Worm (Caenorhabditis elegans) whole organism, late embryonic: ENCODE measurements around the gene F55E10.1.

Source experiments
- C08G9.2 ChIP-seq: sonication (generic microtip); optimal IDR thresholded peaks from 2 replicates; lab custom pipeline; 2016; ENCODE audit warnings: mild to moderate bottlenecking, missing genetic modification characterization, moderate library complexity, missing compliant biosample characterization
- F13H6.1 ChIP-seq: sonication (generic microtip); optimal IDR thresholded peaks from 2 replicates; lab custom pipeline; 2016; ENCODE audit warnings: missing genetic modification characterization, missing compliant biosample characterization
- K02D7.2 ChIP-seq: sonication (generic microtip); optimal IDR thresholded peaks from 2 replicates; lab custom pipeline; 2017; ENCODE audit warnings: mild to moderate bottlenecking, missing genetic modification characterization, missing compliant biosample characterization
- K09A11.1 ChIP-seq: sonication (generic microtip); optimal IDR thresholded peaks from 2 replicates; lab custom pipeline; 2017; ENCODE audit warnings: antibody characterized with exemption, mild to moderate bottlenecking, missing genetic modification characterization, missing compliant biosample characterization; ENCODE audit not compliant: insufficient read depth
- ahr-1 ChIP-seq: sonication (generic microtip); optimal IDR thresholded peaks from 2 replicates; lab custom pipeline; 2016; ENCODE audit warnings: missing genetic modification characterization, missing compliant biosample characterization
- ama-1 ChIP-seq: fragments of 150-350 bp; optimal IDR thresholded peaks from 2 replicates; lab custom pipeline; 2014
- ceh-18 ChIP-seq: sonication (generic microtip); optimal IDR thresholded peaks from 2 replicates; lab custom pipeline; 2016; ENCODE audit warnings: missing genetic modification characterization, missing compliant biosample characterization
- ceh-19 ChIP-seq: fragments of 200-800 bp; sonication (Bioruptor generic); optimal IDR thresholded peaks from 2 replicates; lab custom pipeline; 2018; ENCODE audit warnings: mild to moderate bottlenecking, missing genetic modification characterization, missing compliant biosample characterization
- ceh-2 ChIP-seq: sonication (generic microtip); optimal IDR thresholded peaks from 2 replicates; lab custom pipeline; 2016; ENCODE audit warnings: missing genotype, missing genetic modification characterization, missing compliant biosample characterization
- ceh-22 ChIP-seq: sonication (generic microtip); optimal IDR thresholded peaks from 2 replicates; lab custom pipeline; 2017; ENCODE audit warnings: missing biosample characterization, missing genetic modification characterization
- ceh-30 ChIP-seq: fragments of 150-350 bp; optimal IDR thresholded peaks from 2 replicates; lab custom pipeline; 2014; ENCODE audit warnings: missing biosample characterization, missing genetic modification characterization
- ceh-31 ChIP-seq: sonication (generic microtip); optimal IDR thresholded peaks from 2 replicates; lab custom pipeline; 2016; ENCODE audit warnings: missing genetic modification characterization, missing compliant biosample characterization
- ceh-34 ChIP-seq: sonication (generic microtip); optimal IDR thresholded peaks from 2 replicates; lab custom pipeline; 2016; ENCODE audit warnings: mild to moderate bottlenecking, missing genetic modification characterization, missing compliant biosample characterization
- ceh-45 ChIP-seq: fragments of 200-800 bp; sonication (Bioruptor generic); IDR thresholded peaks from 2 replicates; pipeline ENCODE4 v1.3.6; 2022; ENCODE audit warnings: missing genetic modification reagents, missing genetic modification characterization, missing compliant biosample characterization
- ceh-6 ChIP-seq: fragments of 200-800 bp; sonication (Bioruptor generic); optimal IDR thresholded peaks from 2 replicates; lab custom pipeline; 2018; ENCODE audit warnings: mild to moderate bottlenecking, missing genetic modification characterization, missing compliant biosample characterization
- che-1 ChIP-seq: sonication (generic microtip); optimal IDR thresholded peaks from 2 replicates; lab custom pipeline; 2016; ENCODE audit warnings: mild to moderate bottlenecking, missing genetic modification characterization, missing compliant biosample characterization
- dmd-4 ChIP-seq: sonication (generic microtip); optimal IDR thresholded peaks from 2 replicates; lab custom pipeline; 2016; ENCODE audit warnings: borderline replicate concordance, missing genetic modification characterization, missing compliant biosample characterization
- dve-1 ChIP-seq: sonication (generic microtip); optimal IDR thresholded peaks from 2 replicates; lab custom pipeline; 2017; ENCODE audit warnings: antibody characterized with exemption, mild to moderate bottlenecking, missing genetic modification characterization, missing compliant biosample characterization
- elt-2 ChIP-seq: sonication (generic microtip); optimal IDR thresholded peaks from 2 replicates; lab custom pipeline; 2016; ENCODE audit warnings: missing genetic modification reagents, missing genetic modification characterization, missing compliant biosample characterization
- elt-4 ChIP-seq: sonication (generic microtip); optimal IDR thresholded peaks from 2 replicates; lab custom pipeline; 2016; ENCODE audit warnings: missing genetic modification characterization, missing compliant biosample characterization
- ets-4 ChIP-seq: sonication (generic microtip); optimal IDR thresholded peaks from 2 replicates; lab custom pipeline; 2016; ENCODE audit warnings: missing genetic modification characterization, missing compliant biosample characterization
- eyg-1 ChIP-seq: sonication (generic microtip); optimal IDR thresholded peaks from 2 replicates; lab custom pipeline; 2016; ENCODE audit warnings: missing genotype, missing genetic modification characterization, missing compliant biosample characterization
- fax-1 ChIP-seq: sonication (generic microtip); optimal IDR thresholded peaks from 2 replicates; lab custom pipeline; 2016; ENCODE audit warnings: missing genotype, missing genetic modification characterization, missing compliant biosample characterization
- fkh-10 ChIP-seq: fragments of 150-350 bp; optimal IDR thresholded peaks from 2 replicates; lab custom pipeline; 2014; ENCODE audit warnings: missing biosample characterization, missing genetic modification reagents, missing genetic modification characterization
- fkh-6 ChIP-seq: sonication (generic microtip); optimal IDR thresholded peaks from 2 replicates; lab custom pipeline; 2016; ENCODE audit warnings: missing genetic modification characterization, missing compliant biosample characterization
- gmeb-2 ChIP-seq: sonication (generic microtip); optimal IDR thresholded peaks from 2 replicates; lab custom pipeline; 2016; ENCODE audit warnings: missing genetic modification characterization, inconsistent platforms, missing compliant biosample characterization
- hlh-13 ChIP-seq: fragments of 200-800 bp; sonication (Bioruptor generic); optimal IDR thresholded peaks from 2 replicates; lab custom pipeline; 2018; ENCODE audit warnings: mild to moderate bottlenecking, missing genetic modification characterization, missing compliant biosample characterization
- hlh-30 ChIP-seq: sonication (generic microtip); optimal IDR thresholded peaks from 2 replicates; lab custom pipeline; 2017; ENCODE audit warnings: antibody characterized with exemption, missing genetic modification characterization, missing compliant biosample characterization; ENCODE audit not compliant: insufficient read depth
- hlh-8 ChIP-seq: sonication (generic microtip); optimal IDR thresholded peaks from 2 replicates; lab custom pipeline; 2016; ENCODE audit warnings: missing genotype, missing genetic modification characterization, missing compliant biosample characterization
- nfya-1 ChIP-seq: sonication (generic microtip); optimal IDR thresholded peaks from 2 replicates; lab custom pipeline; 2017; ENCODE audit warnings: missing genetic modification characterization, mild to moderate bottlenecking, missing compliant biosample characterization, antibody characterized with exemption, moderate library complexity
- nhr-11 ChIP-seq: fragments of 150-350 bp; optimal IDR thresholded peaks from 2 replicates; lab custom pipeline; 2014; ENCODE audit warnings: missing biosample characterization, missing genetic modification characterization
- odd-2 ChIP-seq: sonication (generic microtip); optimal IDR thresholded peaks from 2 replicates; lab custom pipeline; 2017; ENCODE audit warnings: antibody characterized with exemption, mild to moderate bottlenecking, missing genetic modification characterization, missing compliant biosample characterization
- pag-3 ChIP-seq: sonication (generic microtip); optimal IDR thresholded peaks from 2 replicates; lab custom pipeline; 2016; ENCODE audit warnings: missing compliant biosample characterization, missing genetic modification characterization, borderline replicate concordance
- pat-9 ChIP-seq: fragments of 200-800 bp; sonication (Bioruptor generic); optimal IDR thresholded peaks from 2 replicates; lab custom pipeline; 2018; ENCODE audit warnings: mild to moderate bottlenecking, missing genetic modification characterization, moderate library complexity, missing compliant biosample characterization
- pax-1 ChIP-seq: fragments of 150-350 bp; optimal IDR thresholded peaks from 2 replicates; lab custom pipeline; 2014; ENCODE audit warnings: missing biosample characterization, missing genetic modification characterization
- pha-4 ChIP-seq: fragments of 150-350 bp; optimal IDR thresholded peaks from 2 replicates; lab custom pipeline; 2018; ENCODE audit warnings: missing biosample characterization, missing genetic modification reagents, missing genetic modification characterization
- pqm-1 ChIP-seq: sonication (generic microtip); optimal IDR thresholded peaks from 2 replicates; lab custom pipeline; 2016; ENCODE audit warnings: missing genetic modification characterization, missing compliant biosample characterization
- rnt-1 ChIP-seq: sonication (generic microtip); optimal IDR thresholded peaks from 2 replicates; lab custom pipeline; 2016; ENCODE audit warnings: missing genetic modification characterization, missing compliant biosample characterization
- sdc-2 ChIP-seq: sonication (generic microtip); optimal IDR thresholded peaks from 2 replicates; lab custom pipeline; 2016; ENCODE audit warnings: missing genotype, missing genetic modification characterization, missing compliant biosample characterization
- syd-9 ChIP-seq: sonication (generic microtip); optimal IDR thresholded peaks from 2 replicates; lab custom pipeline; 2016; ENCODE audit warnings: mild to moderate bottlenecking, missing genetic modification characterization, moderate library complexity, missing compliant biosample characterization
- tbx-2 ChIP-seq: sonication (generic microtip); optimal IDR thresholded peaks from 2 replicates; lab custom pipeline; 2016; ENCODE audit warnings: missing genetic modification characterization, missing compliant biosample characterization
- ttx-3 ChIP-seq: sonication (generic microtip); optimal IDR thresholded peaks from 2 replicates; lab custom pipeline; 2016; ENCODE audit warnings: missing genetic modification reagents, missing genetic modification characterization, missing compliant biosample characterization
- unc-3 ChIP-seq, 2 experiments: fragments of 200-800 bp in 1 of 2; sonication (Bioruptor generic) in 1 of 2; sonication (generic microtip) in 1 of 2; conservative IDR thresholded peaks in 1 of 2; optimal IDR thresholded peaks in 1 of 2; 2 replicates each; pipeline versions ENCODE4 v1.3.6 to Lab custom; 2016 to 2022; ENCODE audit warnings: missing compliant biosample characterization in 2 of 2, missing genetic modification characterization in 2 of 2, missing genetic modification reagents in 1 of 2
- unc-42 ChIP-seq: sonication (generic microtip); optimal IDR thresholded peaks from 2 replicates; lab custom pipeline; 2016; ENCODE audit warnings: missing genotype, missing genetic modification characterization, missing compliant biosample characterization
- zip-5 ChIP-seq: sonication (generic microtip); optimal IDR thresholded peaks from 2 replicates; lab custom pipeline; 2016; ENCODE audit warnings: missing genetic modification characterization, missing compliant biosample characterization

Gene F55E10.1

ce11 chrX:8378312-8378711 lies 36.5 kb downstream of the F55E10.1 start, which contains the start of gene tbc-18:
Gene tbc-18 (plus strand): TSS chrX:8378557.
- TF ChIP-seq ceh-18: peak; percentile 41
- no peak for TF ChIP-seq K09A11.1 (tag; lab: Kevin White, UChicago)
- no peak for TF ChIP-seq unc-3 (GFP tag; conservative IDR thresholded peaks at IDR 0.05; lab: Robert Waterston, UW)
- TF ChIP-seq unc-3 (tag; optimal IDR thresholded peaks at IDR 0.05; lab: Kevin White, UChicago): no peak
- no peak for TF ChIP-seq ceh-2 (tag; lab: Kevin White, UChicago)
- TF ChIP-seq ceh-45 (GFP tag; lab: Robert Waterston, UW): no peak
- no peak for TF ChIP-seq odd-2 (tag; lab: Kevin White, UChicago)
- TF ChIP-seq pag-3: no peak
- TF ChIP-seq dmd-4 (tag; lab: Kevin White, UChicago): no peak
- TF ChIP-seq zip-5 (tag; lab: Kevin White, UChicago): no peak
- no peak for TF ChIP-seq ahr-1 (tag; lab: Kevin White, UChicago)
- no peak for TF ChIP-seq F13H6.1 (tag; lab: Kevin White, UChicago)
- no peak for TF ChIP-seq pqm-1 (tag; lab: Kevin White, UChicago)
- no peak for TF ChIP-seq syd-9
- TF ChIP-seq ttx-3 (tag; lab: Kevin White, UChicago): no peak
- no peak for TF ChIP-seq dve-1
- no peak for TF ChIP-seq ama-1 (lab: Kevin White, UChicago)
- TF ChIP-seq che-1 (tag; lab: Kevin White, UChicago): no peak
- no peak for TF ChIP-seq C08G9.2 (tag; lab: Kevin White, UChicago)
- no peak for TF ChIP-seq ceh-34 (tag; lab: Kevin White, UChicago)
- no peak for TF ChIP-seq gmeb-2
- TF ChIP-seq pat-9 (tag; lab: Kevin White, UChicago): no peak
- TF ChIP-seq ceh-31 (tag; lab: Kevin White, UChicago): peak; percentile 66
- TF ChIP-seq fax-1 (tag; lab: Kevin White, UChicago): no peak
- TF ChIP-seq hlh-13 (GFP tag; lab: Kevin White, UChicago): no peak
- no peak for TF ChIP-seq ceh-30 (tag; lab: Kevin White, UChicago)
- no peak for TF ChIP-seq eyg-1 (tag; lab: Kevin White, UChicago)
- TF ChIP-seq hlh-30 (tag; lab: Kevin White, UChicago): no peak
- TF ChIP-seq pax-1 (tag; lab: Kevin White, UChicago): no peak
- no peak for TF ChIP-seq rnt-1
- TF ChIP-seq unc-42: peak; percentile 73
- TF ChIP-seq elt-2 (tag; lab: Kevin White, UChicago): no peak
- TF ChIP-seq sdc-2 (tag; lab: Kevin White, UChicago): no peak
- no peak for TF ChIP-seq ceh-6
- no peak for TF ChIP-seq elt-4
- no peak for TF ChIP-seq nhr-11
- no peak for TF ChIP-seq ceh-19 (GFP tag; lab: Kevin White, UChicago)
- no peak for TF ChIP-seq K02D7.2 (tag; lab: Kevin White, UChicago)
- TF ChIP-seq fkh-6 (tag; lab: Kevin White, UChicago): no peak
- no peak for TF ChIP-seq pha-4
- TF ChIP-seq nfya-1 (tag; lab: Kevin White, UChicago): peak; percentile 58
- TF ChIP-seq fkh-10 (GFP tag; lab: Kevin White, UChicago): no peak
- TF ChIP-seq ceh-22 (tag; lab: Kevin White, UChicago): no peak
- no peak for TF ChIP-seq hlh-8 (tag; lab: Kevin White, UChicago)
- peak; percentile 37 for TF ChIP-seq tbx-2 (tag; lab: Kevin White, UChicago)
- no peak for TF ChIP-seq ets-4 (tag; lab: Kevin White, UChicago)
